Worm (Caenorhabditis elegans) whole organism, L1 larva: ENCODE results near the gene ncl-1.
A peak's percentile ranks its signal among the peaks of the same experiment; 100 is the strongest.

Experiments used
- C16A3.4 ChIP-seq: fragments of 150-350 bp; optimal IDR thresholded peaks from 2 replicates; lab custom pipeline; 2014; ENCODE audit warnings: missing biosample characterization, missing genetic modification characterization
- Y116A8C.19 ChIP-seq: sonication (generic microtip); optimal IDR thresholded peaks from 2 replicates; lab custom pipeline; 2016; ENCODE audit warnings: missing compliant biosample characterization, missing genetic modification characterization, borderline replicate concordance
- aha-1 ChIP-seq: fragments of 150-350 bp; optimal IDR thresholded peaks from 2 replicates; lab custom pipeline; 2014; ENCODE audit warnings: missing biosample characterization, missing genetic modification characterization
- alr-1 ChIP-seq: fragments of 200-800 bp; sonication (Bioruptor generic); optimal IDR thresholded peaks from 2 replicates; lab custom pipeline; 2018; ENCODE audit warnings: borderline replicate concordance, mild to moderate bottlenecking, missing genetic modification characterization, missing compliant biosample characterization
- aly-2 ChIP-seq: fragments of 150-350 bp; optimal IDR thresholded peaks from 2 replicates; lab custom pipeline; 2014; ENCODE audit warnings: missing biosample characterization, missing genetic modification characterization
- ama-1 ChIP-seq: fragments of 150-350 bp; optimal IDR thresholded peaks from 2 replicates; lab custom pipeline; 2014
- blmp-1 ChIP-seq: fragments of 150-350 bp; optimal IDR thresholded peaks from 2 replicates; lab custom pipeline; 2014; ENCODE audit warnings: missing biosample characterization, missing genetic modification characterization
- ceh-82 ChIP-seq, 3 experiments: fragments of 150-350 bp in 1 of 3; sonication (generic microtip) in 2 of 3; optimal IDR thresholded peaks; 2 replicates each; lab custom pipeline; 2014 to 2017; ENCODE audit warnings: missing biosample characterization in 3 of 3, missing genetic modification characterization in 3 of 3
- ceh-90 ChIP-seq: sonication (generic microtip); optimal IDR thresholded peaks from 2 replicates; lab custom pipeline; 2016; ENCODE audit warnings: missing genetic modification characterization, missing compliant biosample characterization
- dpl-1 ChIP-seq, 3 experiments: fragments of 150-350 bp in 2 of 3; sonication (generic microtip) in 1 of 3; optimal IDR thresholded peaks; 2 replicates each; lab custom pipeline; 2014 to 2017; ENCODE audit warnings: missing biosample characterization in 3 of 3, missing genetic modification characterization in 3 of 3, missing genetic modification reagents in 3 of 3
- egl-27 ChIP-seq, 2 experiments: fragments of 150-350 bp in 1 of 2; sonication (generic microtip); optimal IDR thresholded peaks; 3 replicates each; lab custom pipeline; 2017 to 2018; ENCODE audit warnings: missing biosample characterization in 2 of 2, missing genetic modification characterization in 2 of 2, missing genetic modification reagents in 2 of 2
- elt-2 ChIP-seq: sonication (generic microtip); optimal IDR thresholded peaks from 2 replicates; lab custom pipeline; 2016; ENCODE audit warnings: missing genetic modification characterization, mild to moderate bottlenecking, inconsistent platforms, missing compliant biosample characterization, missing genetic modification reagents
- elt-3 ChIP-seq, 6 experiments: fragments of 150-350 bp in 1 of 6; sonication (generic microtip); optimal IDR thresholded peaks; 2 replicates each; lab custom pipeline; 2017 to 2018; ENCODE audit warnings: missing biosample characterization in 6 of 6, missing genetic modification characterization in 6 of 6, inconsistent platforms in 1 of 6
- ets-5 ChIP-seq: fragments of 200-800 bp; sonication (Bioruptor generic); IDR thresholded peaks from 2 replicates; pipeline ENCODE4 v1.3.6; 2022; ENCODE audit warnings: missing genetic modification characterization, missing compliant biosample characterization
- fkh-10 ChIP-seq: sonication (generic microtip); optimal IDR thresholded peaks from 2 replicates; lab custom pipeline; 2017; ENCODE audit warnings: missing biosample characterization, missing genetic modification reagents, missing genetic modification characterization
- grh-1 ChIP-seq: fragments of 200-800 bp; sonication (Bioruptor generic); IDR thresholded peaks from 2 replicates; pipeline ENCODE4 v1.3.6; 2022; ENCODE audit warnings: missing genetic modification reagents, missing genetic modification characterization, missing compliant biosample characterization
- hlh-17 ChIP-seq: fragments of 200-800 bp; sonication (Bioruptor generic); optimal IDR thresholded peaks from 2 replicates; lab custom pipeline; 2018; ENCODE audit warnings: missing genetic modification characterization, mild to moderate bottlenecking, missing compliant biosample characterization, moderate library complexity, borderline replicate concordance
- irx-1 ChIP-seq: sonication (generic microtip); optimal IDR thresholded peaks from 2 replicates; lab custom pipeline; 2016; ENCODE audit warnings: missing genetic modification characterization, missing compliant biosample characterization
- isw-1 ChIP-seq: fragments of 200-800 bp; sonication (Bioruptor generic); IDR thresholded peaks from 2 replicates; pipeline ENCODE4 v1.3.6; 2022; ENCODE audit warnings: missing genetic modification characterization, missing compliant biosample characterization
- jun-1 ChIP-seq: fragments of 150-350 bp; optimal IDR thresholded peaks from 2 replicates; lab custom pipeline; 2014; ENCODE audit warnings: missing biosample characterization, missing genetic modification reagents, missing genetic modification characterization
- lin-13 ChIP-seq: fragments of 150-350 bp; optimal IDR thresholded peaks from 2 replicates; lab custom pipeline; 2014; ENCODE audit warnings: missing biosample characterization, missing genetic modification reagents, missing genetic modification characterization
- lin-14 ChIP-seq: fragments of 200-800 bp; sonication (Bioruptor generic); optimal IDR thresholded peaks from 2 replicates; lab custom pipeline; 2018; ENCODE audit warnings: mild to moderate bottlenecking, missing genetic modification characterization, moderate library complexity, missing compliant biosample characterization
- lin-15B ChIP-seq: fragments of 150-350 bp; sonication (generic microtip); optimal IDR thresholded peaks from 3 replicates; lab custom pipeline; 2014; ENCODE audit warnings: missing biosample characterization, missing genetic modification characterization
- lin-35 ChIP-seq, 2 experiments: fragments of 150-350 bp; optimal IDR thresholded peaks; 2 replicates each; lab custom pipeline; 2014; ENCODE audit warnings: missing biosample characterization in 2 of 2, missing genetic modification characterization in 2 of 2, missing genetic modification reagents in 2 of 2
- mab-9 ChIP-seq: fragments of 200-800 bp; sonication (Bioruptor generic); IDR thresholded peaks from 2 replicates; pipeline ENCODE4 v1.3.6; 2022; ENCODE audit warnings: missing genetic modification reagents, missing genetic modification characterization, missing compliant biosample characterization
- mef-2 ChIP-seq: fragments of 150-350 bp; optimal IDR thresholded peaks from 2 replicates; lab custom pipeline; 2014; ENCODE audit warnings: missing biosample characterization, missing genetic modification characterization
- nhr-11 ChIP-seq: fragments of 150-350 bp; optimal IDR thresholded peaks from 2 replicates; lab custom pipeline; 2014; ENCODE audit warnings: missing biosample characterization, missing genetic modification characterization
- nhr-12 ChIP-seq: sonication (generic microtip); optimal IDR thresholded peaks from 2 replicates; lab custom pipeline; 2017; ENCODE audit warnings: missing biosample characterization, missing genetic modification characterization
- nhr-237 ChIP-seq: fragments of 150-350 bp; optimal IDR thresholded peaks from 2 replicates; lab custom pipeline; 2014; ENCODE audit warnings: missing biosample characterization, missing genetic modification characterization
- nhr-28 ChIP-seq: fragments of 150-350 bp; optimal IDR thresholded peaks from 2 replicates; lab custom pipeline; 2014; ENCODE audit warnings: missing biosample characterization, missing genetic modification characterization
- nhr-47 ChIP-seq: sonication (generic microtip); optimal IDR thresholded peaks from 2 replicates; lab custom pipeline; 2016; ENCODE audit warnings: mild to moderate bottlenecking, missing genetic modification characterization, moderate library complexity, missing compliant biosample characterization
- nhr-76 ChIP-seq: sonication (generic microtip); optimal IDR thresholded peaks from 2 replicates; lab custom pipeline; 2017; ENCODE audit warnings: missing biosample characterization, missing genetic modification characterization
- nhr-77 ChIP-seq: fragments of 150-350 bp; optimal IDR thresholded peaks from 2 replicates; lab custom pipeline; 2014; ENCODE audit warnings: missing biosample characterization, missing genetic modification characterization
- nhr-84 ChIP-seq: sonication (generic microtip); optimal IDR thresholded peaks from 2 replicates; lab custom pipeline; 2017; ENCODE audit warnings: missing biosample characterization, missing genetic modification characterization
- nhr-90 ChIP-seq: sonication (generic microtip); optimal IDR thresholded peaks from 2 replicates; lab custom pipeline; 2016; ENCODE audit warnings: mild to moderate bottlenecking, missing genetic modification characterization, missing compliant biosample characterization; ENCODE audit not compliant: poor library complexity
- pag-3 ChIP-seq: sonication (generic microtip); optimal IDR thresholded peaks from 2 replicates; lab custom pipeline; 2017; ENCODE audit warnings: missing genetic modification characterization, mild to moderate bottlenecking, missing compliant biosample characterization, antibody characterized with exemption, borderline replicate concordance; ENCODE audit not compliant: insufficient read depth
- pax-3 ChIP-seq: fragments of 200-800 bp; sonication (Bioruptor generic); optimal IDR thresholded peaks from 2 replicates; lab custom pipeline; 2018; ENCODE audit warnings: mild to moderate bottlenecking, missing genetic modification characterization, moderate library complexity, missing compliant biosample characterization
- rnt-1 ChIP-seq: sonication (generic microtip); optimal IDR thresholded peaks from 2 replicates; lab custom pipeline; 2016; ENCODE audit warnings: mild to moderate bottlenecking, missing genetic modification characterization, moderate library complexity, missing compliant biosample characterization
- snpc-4 ChIP-seq: fragments of 150-350 bp; optimal IDR thresholded peaks from 2 replicates; lab custom pipeline; 2014; ENCODE audit warnings: missing biosample characterization, missing genetic modification characterization
- snu-23 ChIP-seq: sonication (generic microtip); optimal IDR thresholded peaks from 2 replicates; lab custom pipeline; 2016; ENCODE audit warnings: missing genetic modification characterization, missing compliant biosample characterization
- sox-4 ChIP-seq: sonication (generic microtip); optimal IDR thresholded peaks from 2 replicates; lab custom pipeline; 2016; ENCODE audit warnings: missing genetic modification characterization, missing compliant biosample characterization
- sptf-1 ChIP-seq: fragments of 150-350 bp; optimal IDR thresholded peaks from 2 replicates; lab custom pipeline; 2014; ENCODE audit warnings: missing biosample characterization, missing genetic modification characterization
- sup-37 ChIP-seq: fragments of 200-800 bp; sonication (Bioruptor generic); optimal IDR thresholded peaks from 2 replicates; lab custom pipeline; 2018; ENCODE audit warnings: mild to moderate bottlenecking, missing genetic modification characterization, missing compliant biosample characterization
- swsn-7 ChIP-seq: sonication (generic microtip); optimal IDR thresholded peaks from 2 replicates; lab custom pipeline; 2016; ENCODE audit warnings: missing genetic modification characterization, missing compliant biosample characterization
- tlp-1 ChIP-seq: fragments of 150-350 bp; optimal IDR thresholded peaks from 2 replicates; lab custom pipeline; 2014; ENCODE audit warnings: missing biosample characterization, missing genetic modification characterization
- unc-30 ChIP-seq: sonication (generic microtip); optimal IDR thresholded peaks from 2 replicates; lab custom pipeline; 2017; ENCODE audit warnings: missing biosample characterization, missing genetic modification characterization
- unc-62 ChIP-seq: fragments of 150-350 bp; optimal IDR thresholded peaks from 2 replicates; lab custom pipeline; 2014; ENCODE audit warnings: missing biosample characterization, missing genetic modification reagents, missing genetic modification characterization
- unc-86 ChIP-seq: sonication (generic microtip); optimal IDR thresholded peaks from 2 replicates; lab custom pipeline; 2016; ENCODE audit warnings: missing genetic modification characterization, missing compliant biosample characterization
- unc-98 ChIP-seq: fragments of 200-800 bp; sonication (Bioruptor generic); IDR thresholded peaks from 2 replicates; pipeline ENCODE4 v1.3.6; 2022; ENCODE audit warnings: missing genetic modification characterization, missing compliant biosample characterization
- xbp-1 ChIP-seq: sonication (generic microtip); optimal IDR thresholded peaks from 2 replicates; lab custom pipeline; 2016; ENCODE audit warnings: missing genetic modification characterization, missing compliant biosample characterization
- zip-4 ChIP-seq: fragments of 200-800 bp; sonication (Bioruptor generic); optimal IDR thresholded peaks from 2 replicates; lab custom pipeline; 2018; ENCODE audit warnings: mild to moderate bottlenecking, missing genetic modification characterization, moderate library complexity, missing compliant biosample characterization
- ztf-11 ChIP-seq, 2 experiments: sonication (generic microtip); optimal IDR thresholded peaks; 2 replicates each; lab custom pipeline; 2016 to 2017; ENCODE audit warnings: missing genetic modification characterization in 2 of 2, missing biosample characterization in 1 of 2, missing compliant biosample characterization in 1 of 2

Gene ncl-1

ce11 chrIII:7725483-7726250 lies 6.1 kb downstream of the ncl-1 start:
- no peak for TF ChIP-seq tlp-1 (tag; lab: Kevin White, UChicago)
- no peak for TF ChIP-seq egl-27 (tag; optimal IDR thresholded peaks at IDR 0.05; lab: Kevin White, UChicago)
- no peak for TF ChIP-seq swsn-7 (tag; lab: Kevin White, UChicago)
- TF ChIP-seq unc-98 (GFP tag; lab: Robert Waterston, UW): no peak
- TF ChIP-seq lin-35 (GFP tag; optimal IDR thresholded peaks at IDR 0.05; lab: Kevin White, UChicago): no peak
- no peak for TF ChIP-seq nhr-11
- no peak for TF ChIP-seq nhr-12 (tag; lab: Kevin White, UChicago)
- no peak for TF ChIP-seq grh-1 (GFP tag; lab: Robert Waterston, UW)
- no peak for TF ChIP-seq irx-1 (tag; lab: Kevin White, UChicago)
- TF ChIP-seq sox-4 (tag; lab: Kevin White, UChicago): no peak
- no peak for TF ChIP-seq pag-3 (tag; lab: Kevin White, UChicago)
- TF ChIP-seq blmp-1 (tag; lab: Kevin White, UChicago): no peak
- no peak for TF ChIP-seq nhr-90 (tag; lab: Kevin White, UChicago)
- peak; percentile 68 for TF ChIP-seq fkh-10 (GFP tag; lab: Kevin White, UChicago)
- TF ChIP-seq unc-86 (tag; lab: Kevin White, UChicago): no peak
- TF ChIP-seq jun-1: no peak
- TF ChIP-seq ztf-11 (tag; optimal IDR thresholded peaks at IDR 0.05; lab: Kevin White, UChicago): no peak
- TF ChIP-seq aha-1: no peak
- no peak for TF ChIP-seq nhr-47
- no peak for TF ChIP-seq nhr-237
- peak; percentile 71 for TF ChIP-seq lin-14 (GFP tag; lab: Kevin White, UChicago)
- no peak for TF ChIP-seq snu-23 (GFP tag; lab: Kevin White, UChicago)
- TF ChIP-seq rnt-1 (tag; lab: Kevin White, UChicago): no peak
- no peak for TF ChIP-seq mab-9 (GFP tag; lab: Robert Waterston, UW)
- TF ChIP-seq lin-13 (GFP tag; lab: Kevin White, UChicago): no peak
- TF ChIP-seq nhr-77 (tag; lab: Kevin White, UChicago): no peak
- no peak for TF ChIP-seq elt-2 (tag; lab: Kevin White, UChicago)
- TF ChIP-seq zip-4 (GFP tag; lab: Kevin White, UChicago): no peak
- TF ChIP-seq Y116A8C.19 (tag; lab: Kevin White, UChicago): no peak
- no peak for TF ChIP-seq ceh-90
- peak; percentile 49 for TF ChIP-seq ama-1 (lab: Kevin White, UChicago)
- no peak for TF ChIP-seq nhr-84
- no peak for TF ChIP-seq dpl-1 (GFP tag; optimal IDR thresholded peaks at IDR 0.05; lab: Kevin White, UChicago)
- no peak for TF ChIP-seq ets-5 (GFP tag; lab: Robert Waterston, UW)
- peak; percentile 9 for TF ChIP-seq alr-1
- TF ChIP-seq xbp-1 (tag; lab: Kevin White, UChicago): no peak
- no peak for TF ChIP-seq nhr-28 (tag; lab: Kevin White, UChicago)
- no peak for TF ChIP-seq snpc-4 (tag; lab: Kevin White, UChicago)
- TF ChIP-seq elt-3 (tag; optimal IDR thresholded peaks at IDR 0.05; lab: Kevin White, UChicago): no peak
- TF ChIP-seq nhr-76 (tag; lab: Kevin White, UChicago): no peak
- TF ChIP-seq sup-37: no peak
- no peak for TF ChIP-seq aly-2 (tag; lab: Kevin White, UChicago)
- TF ChIP-seq lin-15B (tag; lab: Kevin White, UChicago): no peak
- no peak for TF ChIP-seq C16A3.4
- TF ChIP-seq mef-2 (tag; lab: Kevin White, UChicago): no peak
- TF ChIP-seq unc-30 (tag; lab: Kevin White, UChicago): no peak
- TF ChIP-seq unc-62 (GFP tag; lab: Kevin White, UChicago): no peak
- no peak for TF ChIP-seq pax-3
- TF ChIP-seq isw-1 (GFP tag; lab: Robert Waterston, UW): no peak
- TF ChIP-seq sptf-1 (tag; lab: Kevin White, UChicago): no peak
- TF ChIP-seq hlh-17 (GFP tag; lab: Kevin White, UChicago): no peak
- TF ChIP-seq ceh-82 (tag; optimal IDR thresholded peaks at IDR 0.05; lab: Kevin White, UChicago): peak in 1 of 3 experiments; percentile 50
